Fruit fly (Drosophila melanogaster): ENCODE results near the gene deltaCOP.

deltaCOP gene

DNA sequence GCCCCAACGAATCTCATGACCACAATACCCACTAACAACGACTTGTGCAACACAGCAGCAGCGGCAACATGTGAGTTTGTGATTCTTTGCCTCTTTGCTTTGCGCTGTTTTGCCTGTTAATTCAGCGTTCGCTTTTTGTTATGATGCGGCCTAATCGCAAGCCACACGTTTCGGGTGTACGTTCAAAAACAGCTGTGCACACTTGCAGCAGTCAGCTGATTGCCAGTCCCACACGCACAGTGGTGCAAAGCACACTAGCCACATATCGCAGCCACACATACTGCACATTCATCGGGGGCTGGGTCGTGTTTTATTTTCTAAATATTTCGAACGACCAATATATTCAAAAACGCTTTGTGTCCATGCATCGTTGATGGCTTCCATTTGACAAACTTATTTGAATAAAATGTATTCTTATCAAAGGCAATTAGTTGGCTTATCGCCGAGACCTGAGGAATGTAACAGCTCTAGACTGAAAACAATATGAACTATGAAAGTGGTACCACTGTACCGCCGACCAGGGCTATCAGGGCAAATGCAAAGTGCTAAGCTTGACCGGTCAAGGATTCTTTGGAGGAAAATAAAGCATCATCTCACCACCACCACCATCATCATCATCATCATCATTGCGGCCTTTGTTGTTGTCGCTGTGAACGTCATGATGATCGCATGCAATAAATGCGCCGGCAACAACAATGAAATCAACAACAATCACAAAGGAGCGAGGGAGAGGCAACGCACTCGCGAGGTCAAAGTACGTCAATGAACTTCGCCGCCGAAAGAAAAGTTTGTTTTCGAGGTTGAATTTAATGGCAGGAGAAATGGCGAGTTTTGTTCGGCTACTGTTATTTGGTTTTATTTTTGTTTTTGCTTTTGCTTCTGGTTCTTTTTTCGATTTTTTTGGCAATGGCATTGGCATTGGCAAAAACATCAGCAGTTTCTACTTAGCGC, 35.4 kb downstream of the deltaCOP start:
- peak; percentile 43 for TF ChIP-seq CrebA (GFP tag; optimal IDR thresholded peaks at IDR 0.05; ENCODE audit: borderline replicate concordance)
- TF ChIP-seq lola (GFP tag; optimal IDR thresholded peaks at IDR 0.05): no peak
- TF ChIP-seq sage (GFP tag; optimal IDR thresholded peaks at IDR 0.05): no peak
- TF ChIP-seq Vsx2 (GFP tag; optimal IDR thresholded peaks at IDR 0.05; ENCODE audit: partially characterized antibody): no peak
- no peak for TF ChIP-seq dl (GFP tag; optimal IDR thresholded peaks at IDR 0.05; ENCODE audit: insufficient read depth in 1 of 2, partially characterized antibody in 2 of 2)
- TF ChIP-seq Hr83 (GFP tag; optimal IDR thresholded peaks at IDR 0.05; ENCODE audit: poor library complexity, severe bottlenecking): no peak
- TF ChIP-seq rgr (GFP tag; optimal IDR thresholded peaks at IDR 0.05): peak; percentile 49
- TF ChIP-seq tai (GFP tag; optimal IDR thresholded peaks at IDR 0.05): no peak
- TF ChIP-seq CG9705 (GFP tag; optimal IDR thresholded peaks at IDR 0.05): no peak
- peak; percentile 46 for TF ChIP-seq OdsH (GFP tag; optimal IDR thresholded peaks at IDR 0.05)
- TF ChIP-seq sv (GFP tag; optimal IDR thresholded peaks at IDR 0.05): no peak
- peak; percentile 60 for TF ChIP-seq ey (GFP tag; optimal IDR thresholded peaks at IDR 0.05)
- no peak for TF ChIP-seq Dif (GFP tag; optimal IDR thresholded peaks at IDR 0.05; ENCODE audit: partially characterized antibody)
- peak; percentile 78 for TF ChIP-seq fru (GFP tag; optimal IDR thresholded peaks at IDR 0.05)
- peak; percentile 16 for TF ChIP-seq dmrt93B (GFP tag; optimal IDR thresholded peaks at IDR 0.05)
- no peak for TF ChIP-seq Myc (optimal IDR thresholded peaks at IDR 0.05)
- TF ChIP-seq Rel (GFP tag; optimal IDR thresholded peaks at IDR 0.05): no peak
- peak; percentile 43 for TF ChIP-seq Rel (tag; optimal IDR thresholded peaks at IDR 0.05)
- TF ChIP-seq br (GFP tag; optimal IDR thresholded peaks at IDR 0.05): peak; percentile 64
- TF ChIP-seq Abd-B (GFP tag; optimal IDR thresholded peaks at IDR 0.05): no peak
- no peak for TF ChIP-seq dsf (GFP tag; optimal IDR thresholded peaks at IDR 0.05; ENCODE audit: borderline replicate concordance)
- peak; percentile 35 for TF ChIP-seq woc (GFP tag; optimal IDR thresholded peaks at IDR 0.05)
- peak; percentile 54 for TF ChIP-seq psq (GFP tag; optimal IDR thresholded peaks at IDR 0.05)
- no peak for TF ChIP-seq Hr78 (GFP tag; optimal IDR thresholded peaks at IDR 0.05)
- TF ChIP-seq usp (GFP tag; optimal IDR thresholded peaks at IDR 0.05): no peak
- no peak for TF ChIP-seq N (GFP tag; optimal IDR thresholded peaks at IDR 0.05)
- no peak for TF ChIP-seq pan (optimal IDR thresholded peaks at IDR 0.05)
- peak; percentile 44 for TF ChIP-seq Sp1 (GFP tag; optimal IDR thresholded peaks at IDR 0.05)
- peak; percentile 7 for TF ChIP-seq Hnf4 (GFP tag; optimal IDR thresholded peaks at IDR 0.05)
- no peak for TF ChIP-seq brk (GFP tag; optimal IDR thresholded peaks at IDR 0.05)
- peak; percentile 28 for TF ChIP-seq jim (GFP tag; optimal IDR thresholded peaks at IDR 0.05)
- no peak for TF ChIP-seq Mio (GFP tag; optimal IDR thresholded peaks at IDR 0.05)
- peak in 1 of 2 experiments; percentile 70 for TF ChIP-seq foxo (GFP tag; optimal IDR thresholded peaks at IDR 0.05)
- peak; percentile 66 for TF ChIP-seq h (GFP tag; optimal IDR thresholded peaks at IDR 0.05)
- TF ChIP-seq Dfd (GFP tag; optimal IDR thresholded peaks at IDR 0.05): no peak
- no peak for TF ChIP-seq CG32264 (GFP tag; optimal IDR thresholded peaks at IDR 0.05)
- peak; percentile 65 for TF ChIP-seq HLH106 (tag; optimal IDR thresholded peaks at IDR 0.05)
- TF ChIP-seq Jra (GFP tag; optimal IDR thresholded peaks at IDR 0.05): no peak
- TF ChIP-seq GATAd (GFP tag; optimal IDR thresholded peaks at IDR 0.05): no peak

- TF ChIP-seq GATAd (GFP tag; optimal IDR thresholded peaks at IDR 0.05): no peak
- TF ChIP-seq psq (GFP tag; optimal IDR thresholded peaks at IDR 0.05): peak; percentile 41
- TF ChIP-seq Abd-B (GFP tag; optimal IDR thresholded peaks at IDR 0.05): no peak
- TF ChIP-seq Vsx2 (GFP tag; optimal IDR thresholded peaks at IDR 0.05; ENCODE audit: partially characterized antibody): no peak
- TF ChIP-seq rgr (GFP tag; optimal IDR thresholded peaks at IDR 0.05): peak; percentile 54
- peak; percentile 72 for TF ChIP-seq ey (GFP tag; optimal IDR thresholded peaks at IDR 0.05)
- no peak for TF ChIP-seq sv (GFP tag; optimal IDR thresholded peaks at IDR 0.05)
- no peak for TF ChIP-seq sage (GFP tag; optimal IDR thresholded peaks at IDR 0.05)
- peak; percentile 1 for TF ChIP-seq CG32264 (GFP tag; optimal IDR thresholded peaks at IDR 0.05)
- TF ChIP-seq dmrt93B (GFP tag; optimal IDR thresholded peaks at IDR 0.05): peak; percentile 48
- TF ChIP-seq OdsH (GFP tag; optimal IDR thresholded peaks at IDR 0.05): peak; percentile 68
- no peak for TF ChIP-seq usp (GFP tag; optimal IDR thresholded peaks at IDR 0.05)
- TF ChIP-seq Hr83 (GFP tag; optimal IDR thresholded peaks at IDR 0.05; ENCODE audit: poor library complexity, severe bottlenecking): no peak
- peak in 1 of 2 experiments; percentile 78 for TF ChIP-seq foxo (GFP tag; optimal IDR thresholded peaks at IDR 0.05)
- TF ChIP-seq woc (GFP tag; optimal IDR thresholded peaks at IDR 0.05): peak; percentile 78
- no peak for TF ChIP-seq dl (GFP tag; optimal IDR thresholded peaks at IDR 0.05; ENCODE audit: insufficient read depth in 1 of 2, partially characterized antibody in 2 of 2)
- no peak for TF ChIP-seq tai (GFP tag; optimal IDR thresholded peaks at IDR 0.05)
- TF ChIP-seq Mio (GFP tag; optimal IDR thresholded peaks at IDR 0.05): no peak
- TF ChIP-seq br (GFP tag; optimal IDR thresholded peaks at IDR 0.05): peak; percentile 51
- no peak for TF ChIP-seq Hr78 (GFP tag; optimal IDR thresholded peaks at IDR 0.05)
- TF ChIP-seq fru (GFP tag; optimal IDR thresholded peaks at IDR 0.05): peak; percentile 80
- TF ChIP-seq dsf (GFP tag; optimal IDR thresholded peaks at IDR 0.05; ENCODE audit: borderline replicate concordance): no peak
- no peak for TF ChIP-seq Dfd (GFP tag; optimal IDR thresholded peaks at IDR 0.05)
- peak; percentile 68 for TF ChIP-seq pan (optimal IDR thresholded peaks at IDR 0.05)
- no peak for TF ChIP-seq Dif (GFP tag; optimal IDR thresholded peaks at IDR 0.05; ENCODE audit: partially characterized antibody)
- TF ChIP-seq CG9705 (GFP tag; optimal IDR thresholded peaks at IDR 0.05): no peak
- TF ChIP-seq Jra (GFP tag; optimal IDR thresholded peaks at IDR 0.05): no peak
- TF ChIP-seq Hnf4 (GFP tag; optimal IDR thresholded peaks at IDR 0.05): peak; percentile 47
- peak; percentile 88 for TF ChIP-seq h (GFP tag; optimal IDR thresholded peaks at IDR 0.05)
- peak; percentile 47 for TF ChIP-seq Sp1 (GFP tag; optimal IDR thresholded peaks at IDR 0.05)
- TF ChIP-seq Rel (GFP tag; optimal IDR thresholded peaks at IDR 0.05): no peak
- TF ChIP-seq Rel (tag; optimal IDR thresholded peaks at IDR 0.05): peak; percentile 25
- TF ChIP-seq CrebA (GFP tag; optimal IDR thresholded peaks at IDR 0.05; ENCODE audit: borderline replicate concordance): no peak
- TF ChIP-seq N (GFP tag; optimal IDR thresholded peaks at IDR 0.05): no peak
- no peak for TF ChIP-seq brk (GFP tag; optimal IDR thresholded peaks at IDR 0.05)
- peak; percentile 63 for TF ChIP-seq HLH106 (tag; optimal IDR thresholded peaks at IDR 0.05)
- TF ChIP-seq jim (GFP tag; optimal IDR thresholded peaks at IDR 0.05): no peak
- TF ChIP-seq Myc (optimal IDR thresholded peaks at IDR 0.05): no peak
- TF ChIP-seq lola (GFP tag; optimal IDR thresholded peaks at IDR 0.05): no peak
Observed at dm6 chrX:1824610-1824948, 37.0 kb downstream of the deltaCOP start.

All from whole organism, wandering third instar larva.